Worm (Caenorhabditis elegans) whole organism, L2 larva: ENCODE data around the gene W08G11.5.

Experiments
- C34F6.9 ChIP-seq: fragments of 150-350 bp; optimal IDR thresholded peaks from 2 replicates; lab custom pipeline; 2014; ENCODE audit warnings: missing biosample characterization, missing genetic modification characterization
- aly-2 ChIP-seq: fragments of 150-350 bp; optimal IDR thresholded peaks from 2 replicates; lab custom pipeline; 2014; ENCODE audit warnings: missing biosample characterization, missing genetic modification characterization
- ama-1 ChIP-seq: fragments of 150-350 bp; optimal IDR thresholded peaks from 2 replicates; lab custom pipeline; 2018; ENCODE audit warnings: inconsistent platforms
- egl-27 ChIP-seq: sonication (generic microtip); optimal IDR thresholded peaks from 3 replicates; lab custom pipeline; 2017; ENCODE audit warnings: missing biosample characterization, missing genetic modification reagents, missing genetic modification characterization
- mab-5 ChIP-seq: fragments of 150-350 bp; optimal IDR thresholded peaks from 2 replicates; lab custom pipeline; 2014; ENCODE audit warnings: missing biosample characterization, missing genetic modification characterization
- mdl-1 ChIP-seq, 2 experiments: fragments of 150-350 bp in 1 of 2; sonication (generic microtip) in 1 of 2; optimal IDR thresholded peaks; 2 replicates each; lab custom pipeline; 2017; ENCODE audit warnings: missing biosample characterization in 2 of 2, missing genetic modification characterization in 2 of 2
- nhr-129 ChIP-seq: fragments of 150-350 bp; optimal IDR thresholded peaks from 2 replicates; lab custom pipeline; 2014; ENCODE audit warnings: missing biosample characterization, missing genetic modification characterization
- nhr-21 ChIP-seq: fragments of 150-350 bp; optimal IDR thresholded peaks from 2 replicates; lab custom pipeline; 2014; ENCODE audit warnings: missing biosample characterization, missing genetic modification characterization
- skn-1 ChIP-seq: sonication (generic microtip); optimal IDR thresholded peaks from 2 replicates; lab custom pipeline; 2017; ENCODE audit warnings: missing biosample characterization, missing genetic modification characterization
- snpc-4 ChIP-seq: fragments of 150-350 bp; optimal IDR thresholded peaks from 2 replicates; lab custom pipeline; 2014; ENCODE audit warnings: missing biosample characterization, missing genetic modification characterization
- unc-62 ChIP-seq: fragments of 150-350 bp; optimal IDR thresholded peaks from 2 replicates; lab custom pipeline; 2014; ENCODE audit warnings: missing biosample characterization, missing genetic modification reagents, missing genetic modification characterization
- ztf-4 ChIP-seq: fragments of 150-350 bp; optimal IDR thresholded peaks from 2 replicates; lab custom pipeline; 2014; ENCODE audit warnings: missing biosample characterization, missing genetic modification characterization

Gene W08G11.5

DNA sequence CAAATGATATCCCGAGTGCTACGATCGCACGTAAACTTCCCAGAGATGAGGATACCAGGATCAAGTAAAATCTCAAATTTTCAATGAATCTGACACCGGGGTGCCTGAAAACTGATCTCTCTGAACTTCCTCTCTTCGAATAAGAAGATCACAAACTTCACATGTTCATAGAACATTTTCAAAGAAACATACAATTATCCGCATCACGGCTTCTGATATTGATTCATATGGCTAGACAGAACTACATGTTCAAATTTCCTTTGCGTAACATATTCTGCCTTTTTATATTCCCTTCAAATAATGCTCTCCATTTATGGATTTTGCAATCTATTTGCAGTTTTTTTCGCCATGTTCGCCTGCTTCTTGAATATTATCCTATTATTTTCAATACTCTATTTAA is 49.2 kb downstream of the W08G11.5 start, which contains the start of gene srbc-83:
srbc-83 (plus strand) TSS at position 301 of the 400 bp plus-strand sequence.
- TF ChIP-seq snpc-4 (tag; lab: Kevin White, UChicago) (no peak), aly-2 (tag; lab: Kevin White, UChicago) (no peak), egl-27 (tag; lab: Kevin White, UChicago) (no peak), mab-5 (tag; lab: Kevin White, UChicago) (no peak), skn-1 (tag; lab: Kevin White, UChicago) (no peak), nhr-21 (tag; lab: Kevin White, UChicago) (no peak), nhr-129 (tag; lab: Kevin White, UChicago) (no peak), ztf-4 (tag; lab: Kevin White, UChicago) (no peak), unc-62 (GFP tag; lab: Kevin White, UChicago) (no peak), mdl-1 (tag; optimal IDR thresholded peaks at IDR 0.05; lab: Kevin White, UChicago) (no peak), C34F6.9 (tag; lab: Kevin White, UChicago) (no peak), ama-1 (lab: Kevin White, UChicago) (no peak)
